Worm (Caenorhabditis elegans): ENCODE data around the gene rfth-1.

Gene rfth-1

ce11 chrIV:4526724-4527123 lies 15.6 kb upstream of the rfth-1 start:
- no peak for TF ChIP-seq mab-9 (GFP tag; IDR thresholded peaks at IDR 0.05)
- TF ChIP-seq ceh-88 (GFP tag; IDR thresholded peaks at IDR 0.05): no peak
- TF ChIP-seq Y116A8C.19 (tag; optimal IDR thresholded peaks at IDR 0.05; ENCODE audit: borderline replicate concordance): no peak
- no peak for TF ChIP-seq sup-37 (GFP tag; optimal IDR thresholded peaks at IDR 0.05)
- TF ChIP-seq ztf-4 (tag; optimal IDR thresholded peaks at IDR 0.05): no peak
- no peak for TF ChIP-seq nhr-47 (tag; optimal IDR thresholded peaks at IDR 0.05)

DNA sequence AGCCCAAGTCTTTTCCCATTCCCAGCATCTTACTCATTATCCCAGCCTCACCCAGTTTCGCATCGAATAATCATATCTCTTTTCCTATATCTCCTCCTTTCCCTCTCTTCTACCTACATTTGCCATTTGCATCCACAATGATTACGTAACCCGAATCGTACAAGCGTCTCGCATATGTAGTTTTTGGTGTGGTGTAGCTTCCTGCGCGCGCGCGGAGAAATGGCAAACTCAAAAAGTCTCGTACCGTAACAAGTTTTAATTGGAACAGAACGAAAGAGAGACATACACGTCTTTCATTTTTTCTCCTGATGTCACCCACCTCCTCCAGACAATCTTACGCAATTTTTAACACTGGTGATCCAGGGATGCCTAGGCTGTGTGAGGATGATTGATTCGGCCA lies 14.9 kb upstream of the rfth-1 start:
- TF ChIP-seq lsy-2 (tag; optimal IDR thresholded peaks at IDR 0.05) (no peak), blmp-1 (tag; optimal IDR thresholded peaks at IDR 0.05) (peak; percentile 59)

ce11 chrIV:4524943-4525342 lies 13.8 kb upstream of the rfth-1 start, which contains the start of gene ZK180.6:
Gene ZK180.6 (minus strand): TSS chrIV:4525043.
- TF ChIP-seq skn-1 (tag; optimal IDR thresholded peaks at IDR 0.05) (no peak), ces-1 (GFP tag; optimal IDR thresholded peaks at IDR 0.05) (no peak), unc-86 (tag; optimal IDR thresholded peaks at IDR 0.05) (no peak), aly-2 (tag; optimal IDR thresholded peaks at IDR 0.05) (no peak), ceh-90 (tag; optimal IDR thresholded peaks at IDR 0.05) (no peak), ets-5 (GFP tag; IDR thresholded peaks at IDR 0.05) (no peak), hpl-2 (GFP tag; optimal IDR thresholded peaks at IDR 0.05) (no peak), lin-13 (GFP tag; optimal IDR thresholded peaks at IDR 0.05) (no peak), efl-1 (optimal IDR thresholded peaks at IDR 0.05) (no peak), efl-1 (GFP tag; optimal IDR thresholded peaks at IDR 0.05 in 1 of 2) (no peak), xbp-1 (tag; optimal IDR thresholded peaks at IDR 0.05) (no peak), irx-1 (tag; optimal IDR thresholded peaks at IDR 0.05) (no peak), nhr-76 (tag; optimal IDR thresholded peaks at IDR 0.05) (no peak), rnt-1 (tag; optimal IDR thresholded peaks at IDR 0.05) (no peak), elt-2 (tag; optimal IDR thresholded peaks at IDR 0.05) (no peak), mep-1 (tag; optimal IDR thresholded peaks at IDR 0.05) (no peak), ceh-8 (GFP tag; optimal IDR thresholded peaks at IDR 0.05) (no peak), unc-62 (GFP tag; optimal IDR thresholded peaks at IDR 0.05) (no peak), vab-15 (tag; optimal IDR thresholded peaks at IDR 0.05) (no peak)

DNA sequence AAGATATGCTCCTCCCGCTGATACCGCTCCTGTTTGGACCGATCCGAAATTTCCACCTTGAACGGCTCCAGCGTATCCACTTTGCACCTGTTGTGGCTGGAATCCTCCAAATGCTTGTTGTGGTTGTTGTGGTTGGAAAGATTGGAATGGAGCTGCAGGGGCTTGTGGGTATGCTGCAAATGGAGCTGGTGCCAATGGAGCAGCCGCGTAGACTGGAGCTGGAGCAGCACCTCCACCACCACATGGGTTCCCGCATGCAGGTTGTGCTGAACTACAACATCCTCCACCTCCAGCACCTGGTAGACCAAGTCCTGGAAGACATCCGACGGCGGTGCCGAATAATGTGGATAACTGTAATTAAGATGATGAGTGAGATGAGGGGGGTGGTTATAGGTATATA lies 12.4 kb upstream of the rfth-1 start:
- no peak for TF ChIP-seq hpl-2 (GFP tag; optimal IDR thresholded peaks at IDR 0.05)
- no peak for TF ChIP-seq ceh-8 (GFP tag; optimal IDR thresholded peaks at IDR 0.05)
- no peak for TF ChIP-seq lin-14 (GFP tag; optimal IDR thresholded peaks at IDR 0.05)
- TF ChIP-seq nhr-85 (tag): peak; percentile 35
- TF ChIP-seq jun-1 (tag; optimal IDR thresholded peaks at IDR 0.05): no peak
- TF ChIP-seq dsc-1 (tag; optimal IDR thresholded peaks at IDR 0.05): no peak
- no peak for TF ChIP-seq sup-37 (GFP tag; optimal IDR thresholded peaks at IDR 0.05)
- TF ChIP-seq aly-2 (tag; optimal IDR thresholded peaks at IDR 0.05): no peak
- no peak for TF ChIP-seq nhr-90 (tag; optimal IDR thresholded peaks at IDR 0.05; ENCODE audit: poor library complexity)

ce11 chrIV:4519714-4520113 lies 8.6 kb upstream of the rfth-1 start:
- TF ChIP-seq fkh-8 (tag; optimal IDR thresholded peaks at IDR 0.05) (no peak), lin-14 (GFP tag; optimal IDR thresholded peaks at IDR 0.05) (no peak), grh-1 (GFP tag; IDR thresholded peaks at IDR 0.05) (no peak), irx-1 (tag; optimal IDR thresholded peaks at IDR 0.05) (no peak), pag-3 (tag; optimal IDR thresholded peaks at IDR 0.05; ENCODE audit: borderline replicate concordance, insufficient read depth) (no peak), sptf-1 (tag; optimal IDR thresholded peaks at IDR 0.05) (no peak), mdl-1 (tag; optimal IDR thresholded peaks at IDR 0.05) (no peak), C16A3.4 (tag; optimal IDR thresholded peaks at IDR 0.05) (no peak)

All from whole organism, L1 larva.